Fruit fly (Drosophila melanogaster) whole organism, embryonic: Measurements from ENCODE around the gene Nubp1.

Experiments used
- CG10209 ChIP-seq: fragments of 200-800 bp; sonication (Bioruptor generic); optimal IDR thresholded peaks from 3 replicates; lab custom pipeline; 2017; ENCODE audit warnings: missing biosample characterization, mild to moderate bottlenecking, missing genetic modification characterization, missing genetic modification reagents
- CG30431 ChIP-seq: fragments of 200-800 bp; sonication (Bioruptor generic); optimal IDR thresholded peaks from 2 replicates; lab custom pipeline; 2017; ENCODE audit warnings: missing biosample characterization, missing genetic modification characterization
- CG31441 ChIP-seq: fragments of 200-800 bp; sonication (Bioruptor generic); IDR thresholded peaks from 2 replicates; pipeline ENCODE4 v1.3.6; 2022; ENCODE audit warnings: missing biosample characterization, missing genetic modification characterization
- CG34376 ChIP-seq: fragments of 200-800 bp; sonication (Bioruptor generic); optimal IDR thresholded peaks from 2 replicates; lab custom pipeline; 2018; ENCODE audit warnings: missing biosample characterization, mild to moderate bottlenecking, missing genetic modification characterization
- CG3847 ChIP-seq: fragments of 200-800 bp; sonication (Bioruptor generic); IDR thresholded peaks from 2 replicates; pipeline ENCODE4 v1.3.6; 2022; ENCODE audit warnings: missing biosample characterization, missing genetic modification characterization
- CG42726 ChIP-seq: fragments of 200-800 bp; sonication (Bioruptor generic); IDR thresholded peaks from 2 replicates; pipeline ENCODE4 v1.3.6; 2022; ENCODE audit warnings: missing biosample characterization, missing genetic modification characterization; ENCODE audit not compliant: partially characterized antibody
- CG6765 ChIP-seq: fragments of 200-800 bp; sonication (Bioruptor generic); optimal IDR thresholded peaks from 3 replicates; lab custom pipeline; 2017; ENCODE audit warnings: missing biosample characterization, mild to moderate bottlenecking, missing genetic modification characterization
- CG7839 ChIP-seq: fragments of 200-800 bp; sonication (Bioruptor generic); optimal IDR thresholded peaks from 3 replicates; lab custom pipeline; 2018; ENCODE audit warnings: missing biosample characterization, mild to moderate bottlenecking, missing genetic modification characterization, moderate library complexity
- D19A ChIP-seq: fragments of 200-800 bp; optimal IDR thresholded peaks from 3 replicates; lab custom pipeline; 2019; ENCODE audit warnings: missing biosample characterization, mild to moderate bottlenecking, missing genetic modification characterization, moderate library complexity
- Dbx ChIP-seq: fragments of 200-800 bp; sonication (Bioruptor generic); IDR thresholded peaks from 3 replicates; pipeline ENCODE4 v1.3.6; 2022; ENCODE audit warnings: missing biosample characterization, missing genetic modification characterization
- Fer2 ChIP-seq: fragments of 200-800 bp; sonication (Bioruptor generic); optimal IDR thresholded peaks from 2 replicates; lab custom pipeline; 2018; ENCODE audit warnings: missing biosample characterization, mild to moderate bottlenecking, missing genetic modification characterization, moderate library complexity
- Fer3 ChIP-seq: fragments of 200-800 bp; sonication (Bioruptor generic); optimal IDR thresholded peaks from 2 replicates; lab custom pipeline; 2018; ENCODE audit warnings: missing biosample characterization, mild to moderate bottlenecking, missing genetic modification characterization, moderate library complexity
- HLH54F ChIP-seq: fragments of 200-800 bp; sonication (Bioruptor generic); optimal IDR thresholded peaks from 3 replicates; lab custom pipeline; 2016; ENCODE audit warnings: missing biosample characterization, missing genetic modification characterization
- HmgZ ChIP-seq: fragments of 200-800 bp; sonication (Bioruptor generic); optimal IDR thresholded peaks from 2 replicates; lab custom pipeline; 2018; ENCODE audit warnings: missing biosample characterization, mild to moderate bottlenecking, missing genetic modification characterization
- Hr39 ChIP-seq: fragments of >200 bp; optimal IDR thresholded peaks from 2 replicates; lab custom pipeline; 2017
- Hr78 ChIP-seq, 2 experiments: fragments of 200-800 bp in 1 of 2; fragments of >200 bp in 1 of 2; sonication (Bioruptor generic) in 1 of 2; optimal IDR thresholded peaks; 2 replicates each; lab custom pipeline; 2017 to 2019; ENCODE audit warnings: missing biosample characterization in 2 of 2, missing genetic modification characterization in 2 of 2, mild to moderate bottlenecking in 1 of 2, moderate library complexity in 1 of 2
- Mrtf ChIP-seq: fragments of 200-800 bp; sonication (Bioruptor generic); IDR thresholded peaks from 3 replicates; pipeline ENCODE4 v1.3.6; 2022; ENCODE audit warnings: missing biosample characterization, missing genetic modification characterization
- Scr ChIP-seq: fragments of 200-800 bp; sonication (Bioruptor generic); IDR thresholded peaks from 2 replicates; pipeline ENCODE4 v1.3.6; 2022; ENCODE audit warnings: missing biosample characterization, missing genetic modification characterization; ENCODE audit not compliant: partially characterized antibody
- Usf ChIP-seq: fragments of 200-800 bp; sonication (Bioruptor generic); optimal IDR thresholded peaks from 2 replicates; lab custom pipeline; 2017; ENCODE audit warnings: missing genotype, missing biosample characterization, missing genetic modification characterization
- YL-1 ChIP-seq: fragments of 200-800 bp; sonication (Bioruptor generic); optimal IDR thresholded peaks from 3 replicates; lab custom pipeline; 2017; ENCODE audit warnings: missing biosample characterization, mild to moderate bottlenecking, missing genetic modification characterization
- abd-A ChIP-seq: fragments of 200-800 bp; sonication (Bioruptor generic); optimal IDR thresholded peaks from 3 replicates; lab custom pipeline; 2019; ENCODE audit warnings: missing biosample characterization, mild to moderate bottlenecking, missing genetic modification characterization, moderate library complexity
- ac ChIP-seq: fragments of 200-800 bp; sonication (Bioruptor generic); optimal IDR thresholded peaks from 3 replicates; lab custom pipeline; 2017; ENCODE audit warnings: missing biosample characterization, mild to moderate bottlenecking, missing genetic modification characterization
- az2 ChIP-seq: fragments of 200-800 bp; sonication (Bioruptor generic); optimal IDR thresholded peaks from 3 replicates; lab custom pipeline; 2016; ENCODE audit warnings: missing biosample characterization, missing genetic modification characterization
- bab2 ChIP-seq: fragments of 200-800 bp; sonication (Bioruptor generic); optimal IDR thresholded peaks from 2 replicates; lab custom pipeline; 2016; ENCODE audit warnings: missing biosample characterization, missing genetic modification characterization
- bowl ChIP-seq: fragments of 200-800 bp; sonication (Bioruptor generic); IDR thresholded peaks from 2 replicates; pipeline ENCODE4 v1.3.6; 2022; ENCODE audit warnings: missing biosample characterization, missing genetic modification characterization
- cg ChIP-seq: fragments of 200-800 bp; sonication (Bioruptor generic); optimal IDR thresholded peaks from 3 replicates; lab custom pipeline; 2019; ENCODE audit warnings: missing biosample characterization, mild to moderate bottlenecking, missing genetic modification characterization, moderate library complexity
- croc ChIP-seq: fragments of 200-800 bp; sonication (Bioruptor generic); conservative IDR thresholded peaks from 3 replicates; pipeline ENCODE4 v1.3.6; 2022; ENCODE audit warnings: missing biosample characterization, missing genetic modification characterization
- cwo ChIP-seq: fragments of 200-800 bp; sonication (Bioruptor generic); optimal IDR thresholded peaks from 3 replicates; lab custom pipeline; 2017; ENCODE audit warnings: missing biosample characterization, missing genetic modification characterization, mild to moderate bottlenecking, moderate library complexity, missing genetic modification reagents
- dm ChIP-seq: fragments of 200-800 bp; sonication (Bioruptor generic); optimal IDR thresholded peaks from 3 replicates; lab custom pipeline; 2016; ENCODE audit warnings: missing biosample characterization, missing genetic modification characterization
- dpn ChIP-seq, 2 experiments: fragments of 200-800 bp; sonication (Bioruptor generic); optimal IDR thresholded peaks; 3 replicates each; lab custom pipeline; 2016; ENCODE audit warnings: missing biosample characterization in 2 of 2, missing genetic modification characterization in 2 of 2
- hb ChIP-seq: fragments of 200-800 bp; sonication (Bioruptor generic); IDR thresholded peaks from 3 replicates; pipeline ENCODE4 v1.3.6; 2022; ENCODE audit warnings: missing biosample characterization, missing genetic modification characterization; ENCODE audit not compliant: partially characterized antibody
- hkb ChIP-seq, 2 experiments: fragments of 200-800 bp in 1 of 2; fragments of >200 bp in 1 of 2; sonication (Bioruptor generic) in 1 of 2; IDR thresholded peaks in 1 of 2; optimal IDR thresholded peaks in 1 of 2; 2 replicates each; pipeline versions ENCODE4 v1.3.6 to Lab custom; 2017 to 2022; ENCODE audit warnings: missing biosample characterization in 1 of 2, missing genetic modification characterization in 1 of 2
- nerfin-2 ChIP-seq: fragments of 200-800 bp; sonication (Bioruptor generic); IDR thresholded peaks from 2 replicates; pipeline ENCODE4 v1.3.6; 2022; ENCODE audit warnings: missing biosample characterization, missing genetic modification characterization; ENCODE audit not compliant: partially characterized antibody
- pum ChIP-seq: fragments of 200-800 bp; sonication (Bioruptor generic); optimal IDR thresholded peaks from 2 replicates; lab custom pipeline; 2016; ENCODE audit warnings: missing biosample characterization, missing genetic modification characterization
- pzg ChIP-seq: fragments of 200-800 bp; sonication (Bioruptor generic); optimal IDR thresholded peaks from 3 replicates; lab custom pipeline; 2018; ENCODE audit warnings: missing biosample characterization, mild to moderate bottlenecking, missing genetic modification characterization, moderate library complexity
- row ChIP-seq: fragments of 200-800 bp; sonication (Bioruptor generic); IDR thresholded peaks from 3 replicates; pipeline ENCODE4 v1.3.6; 2022; ENCODE audit warnings: missing biosample characterization, missing genetic modification characterization
- sens ChIP-seq: fragments of 200-800 bp; sonication (Bioruptor generic); peaks from one replicate; lab custom pipeline; 2016; ENCODE audit warnings: missing biosample characterization, missing genetic modification characterization
- tup ChIP-seq: fragments of 200-800 bp; sonication (Bioruptor generic); optimal IDR thresholded peaks from 2 replicates; lab custom pipeline; 2016; ENCODE audit warnings: missing biosample characterization, mild to moderate bottlenecking, missing genetic modification characterization, moderate library complexity
- unpg ChIP-seq: fragments of 200-800 bp; sonication (Bioruptor generic); optimal IDR thresholded peaks from 3 replicates; lab custom pipeline; 2018; ENCODE audit warnings: missing biosample characterization, mild to moderate bottlenecking, missing genetic modification characterization, moderate library complexity

The Nubp1 gene

dm6 chr2L:16719643-16720515 is 12.5 kb upstream of the Nubp1 start, which contains the start of gene Cyt-c-p (continued):
- TF ChIP-seq az2 (GFP tag; lab: Kevin White, UChicago) (no peak), HLH54F (GFP tag; lab: Kevin White, UChicago) (peak; percentile 9), abd-A (peak; percentile 94), CG31441 (0 out of 2 replicates have a peak, but pooled peaks have one; percentile 12), dpn (GFP tag; optimal IDR thresholded peaks at IDR 0.05; lab: Kevin White, UChicago) (peak; percentile 10 to 57), HmgZ (peak; percentile 80), CG30431 (GFP tag; lab: Kevin White, UChicago) (no peak), Fer3 (tag; lab: Kevin White, UChicago) (peak; percentile 44), CG3847 (peak; percentile 61), YL-1 (peak; percentile 38), hkb (optimal IDR thresholded peaks at IDR 0.05; lab: Kevin White, UChicago) (peak; percentile 75), hkb (GFP tag; IDR thresholded peaks at IDR 0.05; lab: Robert Waterston, UW) (0 out of 2 replicates have a peak, but pooled peaks have one; percentile 25), cwo (peak; percentile 20), croc (GFP tag; lab: Robert Waterston, UW) (no peak), CG10209 (GFP tag; lab: Kevin White, UChicago) (peak; percentile 33), unpg (peak; percentile 16), row (GFP tag; lab: Robert Waterston, UW) (peak; percentile 44; the same call in 2 of the 3 replicates), pum (GFP tag; lab: Kevin White, UChicago) (no peak), bab2 (GFP tag; lab: Kevin White, UChicago) (no peak), Hr39 (lab: Kevin White, UChicago) (no peak), Fer2 (no peak), nerfin-2 (GFP tag; lab: Robert Waterston, UW) (0 out of 2 replicates have a peak, but pooled peaks have one; percentile 16), dm (GFP tag; lab: Kevin White, UChicago) (peak; percentile 52), Hr78 (GFP tag; optimal IDR thresholded peaks at IDR 0.05; lab: Kevin White, UChicago) (no peak), sens (GFP tag; lab: Kevin White, UChicago) (peak; percentile 82), pzg (GFP tag; lab: Kevin White, UChicago) (peak; percentile 93), Mrtf (no peak), CG42726 (GFP tag; lab: Robert Waterston, UW) (no peak; the same call in none of the 2 replicates), ac (GFP tag; lab: Kevin White, UChicago) (no peak), bowl (GFP tag; lab: Robert Waterston, UW) (no peak), cg (GFP tag; lab: Kevin White, UChicago) (no peak), CG6765 (GFP tag; lab: Kevin White, UChicago) (peak; percentile 13), Usf (GFP tag; lab: Kevin White, UChicago) (no peak), CG34376 (GFP tag; lab: Kevin White, UChicago) (peak; percentile 88), hb (GFP tag; lab: Robert Waterston, UW) (0 out of 3 replicates have a peak, but pooled peaks have one; percentile 24), D19A (tag; lab: Kevin White, UChicago) (peak; percentile 11), Dbx (peak; percentile 41; the same call in 2 of the 3 replicates), tup (GFP tag; lab: Kevin White, UChicago) (no peak), Scr (GFP tag; lab: Robert Waterston, UW) (peak; percentile 68), CG7839 (no peak)
